Worm (Caenorhabditis elegans): ENCODE results near the gene nspe-3.

- TF ChIP-seq Y116A8C.19 (tag; optimal IDR thresholded peaks at IDR 0.05; ENCODE audit: borderline replicate concordance) (no peak), lin-39 (tag; optimal IDR thresholded peaks at IDR 0.05) (no peak), rnt-1 (tag; optimal IDR thresholded peaks at IDR 0.05) (no peak), ztf-4 (tag; optimal IDR thresholded peaks at IDR 0.05) (no peak), snpc-4 (tag; optimal IDR thresholded peaks at IDR 0.05) (no peak), nhr-237 (tag; optimal IDR thresholded peaks at IDR 0.05) (no peak), skn-1 (tag; optimal IDR thresholded peaks at IDR 0.05) (no peak), lir-3 (tag; optimal IDR thresholded peaks at IDR 0.05; ENCODE audit: poor library complexity) (no peak), mdl-1 (tag; optimal IDR thresholded peaks at IDR 0.05) (no peak), nhr-28 (tag; optimal IDR thresholded peaks at IDR 0.05) (no peak), alr-1 (tag; optimal IDR thresholded peaks at IDR 0.05; ENCODE audit: borderline replicate concordance) (no peak), nhr-71 (tag; optimal IDR thresholded peaks at IDR 0.05) (no peak)
These were observed 3.1 kb downstream of the nspe-3 start, which contains the start of gene nspe-1 for ce11 chrII:12620764-12621163.
